Worm (Caenorhabditis elegans) whole organism, mixed stage, embryonic: ENCODE measurements around the gene F36H5.13.
"Not testable (repeated sequence)": the region's sequence is repeated elsewhere in the genome, so short reads cannot be mapped to it uniquely, and the experiment has no call there.

Experiments used
- M03D4.4 ChIP-seq: sonication (generic microtip); optimal IDR thresholded peaks from 2 replicates; lab custom pipeline; 2017; ENCODE audit warnings: mild to moderate bottlenecking, missing genetic modification characterization, missing compliant biosample characterization
- bed-3 ChIP-seq: fragments of 200-800 bp; sonication (Bioruptor generic); optimal IDR thresholded peaks from 3 replicates; lab custom pipeline; 2018; ENCODE audit warnings: mild to moderate bottlenecking, missing genetic modification characterization, moderate library complexity, missing compliant biosample characterization
- blmp-1 ChIP-seq: fragments of 150-350 bp; optimal IDR thresholded peaks from 2 replicates; lab custom pipeline; 2014; ENCODE audit warnings: missing biosample characterization, missing genetic modification characterization
- ceh-83 ChIP-seq: fragments of 200-800 bp; sonication (Bioruptor generic); optimal IDR thresholded peaks from 2 replicates; lab custom pipeline; 2018; ENCODE audit warnings: mild to moderate bottlenecking, missing genetic modification characterization, missing compliant biosample characterization
- cnd-1 ChIP-seq: fragments of 200-800 bp; sonication (Bioruptor generic); optimal IDR thresholded peaks from 2 replicates; lab custom pipeline; 2018; ENCODE audit warnings: mild to moderate bottlenecking, missing genetic modification characterization, missing compliant biosample characterization
- drap-1 ChIP-seq: fragments of 200-800 bp; sonication (Bioruptor generic); optimal IDR thresholded peaks from 3 replicates; lab custom pipeline; 2018; ENCODE audit warnings: mild to moderate bottlenecking, missing genetic modification characterization, missing compliant biosample characterization
- elt-1 ChIP-seq: sonication (generic microtip); optimal IDR thresholded peaks from 2 replicates; lab custom pipeline; 2017; ENCODE audit warnings: missing genetic modification characterization, mild to moderate bottlenecking, missing compliant biosample characterization, antibody characterized with exemption, moderate library complexity, borderline replicate concordance; ENCODE audit not compliant: insufficient read depth
- elt-3 ChIP-seq: fragments of 150-350 bp; optimal IDR thresholded peaks from 2 replicates; lab custom pipeline; 2014; ENCODE audit warnings: missing biosample characterization, missing genetic modification characterization
- flh-1 ChIP-seq: fragments of 200-800 bp; sonication (Bioruptor generic); optimal IDR thresholded peaks from 2 replicates; lab custom pipeline; 2018; ENCODE audit warnings: mild to moderate bottlenecking, missing genetic modification characterization, moderate library complexity, missing compliant biosample characterization
- hlh-1 ChIP-seq: fragments of 150-350 bp; optimal IDR thresholded peaks from 2 replicates; lab custom pipeline; 2014; ENCODE audit warnings: missing biosample characterization, missing genetic modification reagents, missing genetic modification characterization
- lin-13 ChIP-seq: fragments of 150-350 bp; optimal IDR thresholded peaks from 2 replicates; lab custom pipeline; 2014; ENCODE audit warnings: missing biosample characterization, missing genetic modification characterization
- lin-32 ChIP-seq: fragments of 200-800 bp; sonication (Bioruptor generic); optimal IDR thresholded peaks from 2 replicates; lab custom pipeline; 2018; ENCODE audit warnings: mild to moderate bottlenecking, missing genetic modification characterization, missing compliant biosample characterization
- mab-5 ChIP-seq: fragments of 150-350 bp; optimal IDR thresholded peaks from 2 replicates; lab custom pipeline; 2014; ENCODE audit warnings: missing biosample characterization, missing genetic modification characterization
- mep-1 ChIP-seq: fragments of 150-350 bp; optimal IDR thresholded peaks from 2 replicates; lab custom pipeline; 2017; ENCODE audit warnings: missing biosample characterization, missing genetic modification reagents, missing genetic modification characterization, inconsistent platforms
- nhr-12 ChIP-seq: fragments of 150-350 bp; optimal IDR thresholded peaks from 2 replicates; lab custom pipeline; 2014; ENCODE audit warnings: missing biosample characterization, missing genetic modification characterization
- nhr-2 ChIP-seq: fragments of 150-350 bp; optimal IDR thresholded peaks from 2 replicates; lab custom pipeline; 2014; ENCODE audit warnings: missing biosample characterization, missing genetic modification characterization
- nhr-237 ChIP-seq: fragments of 150-350 bp; optimal IDR thresholded peaks from 2 replicates; lab custom pipeline; 2014; ENCODE audit warnings: missing biosample characterization, missing genetic modification characterization
- nhr-28 ChIP-seq: fragments of 150-350 bp; optimal IDR thresholded peaks from 2 replicates; lab custom pipeline; 2014; ENCODE audit warnings: missing biosample characterization, missing genetic modification characterization
- nhr-76 ChIP-seq: sonication (generic microtip); optimal IDR thresholded peaks from 2 replicates; lab custom pipeline; 2017; ENCODE audit warnings: missing biosample characterization, missing genetic modification characterization
- sem-2 ChIP-seq: fragments of 200-800 bp; sonication (Bioruptor generic); optimal IDR thresholded peaks from 2 replicates; lab custom pipeline; 2018; ENCODE audit warnings: mild to moderate bottlenecking, missing genetic modification characterization, missing compliant biosample characterization
- snpc-4 ChIP-seq: fragments of 150-350 bp; optimal IDR thresholded peaks from 2 replicates; lab custom pipeline; 2014; ENCODE audit warnings: missing biosample characterization, missing genetic modification characterization
- sptf-1 ChIP-seq: sonication (generic microtip); optimal IDR thresholded peaks from 2 replicates; lab custom pipeline; 2017; ENCODE audit warnings: mild to moderate bottlenecking, missing genetic modification characterization, moderate library complexity, missing compliant biosample characterization
- unc-120 ChIP-seq: sonication (generic microtip); optimal IDR thresholded peaks from 2 replicates; lab custom pipeline; 2017; ENCODE audit warnings: missing genetic modification characterization, missing compliant biosample characterization; ENCODE audit not compliant: poor library complexity, severe bottlenecking
- unc-39 ChIP-seq: fragments of 150-350 bp; optimal IDR thresholded peaks from 2 replicates; lab custom pipeline; 2014; ENCODE audit warnings: missing biosample characterization, missing genetic modification characterization
- zip-8 ChIP-seq: fragments of 150-350 bp; optimal IDR thresholded peaks from 2 replicates; lab custom pipeline; 2014; ENCODE audit warnings: missing biosample characterization, missing genetic modification characterization
- ztf-11 ChIP-seq: fragments of 150-350 bp; optimal IDR thresholded peaks from 2 replicates; lab custom pipeline; 2014; ENCODE audit warnings: missing biosample characterization, missing genetic modification characterization

Gene F36H5.13

ce11 chrII:1775234-1775633, 24.9 kb upstream of the F36H5.13 start, which contains the start of gene F36H5.14:
TSS of gene F36H5.14 (plus strand) at chrII:1775534.
- not testable (repeated sequence) for TF ChIP-seq nhr-76 (tag; lab: Kevin White, UChicago); nhr-237; nhr-2 (tag; lab: Kevin White, UChicago)

- TF ChIP-seq flh-1 (GFP tag; lab: Kevin White, UChicago) (no peak), lin-32 (no peak), ztf-11 (no peak), nhr-237 (no peak), snpc-4 (tag; lab: Kevin White, UChicago) (no peak), sptf-1 (tag; lab: Kevin White, UChicago) (no peak), drap-1 (GFP tag; lab: Kevin White, UChicago) (no peak), nhr-76 (tag; lab: Kevin White, UChicago) (no peak)
These were observed 21.5 kb upstream of the F36H5.13 start, which contains the start of gene math-3 for ce11 chrII:1771785-1772184. TSS of gene math-3 (plus strand) at chrII:1772085.

- not testable (repeated sequence) for TF ChIP-seq blmp-1 (tag; lab: Kevin White, UChicago); drap-1 (GFP tag; lab: Kevin White, UChicago); hlh-1 (tag; lab: Kevin White, UChicago)
- TF ChIP-seq, all 35 proteins: peak for 0; not testable (repeated sequence) for 35
These were observed 21.0 kb upstream of the F36H5.13 start, which contains the start of gene math-26 for ce11 chrII:1771347-1771746. TSS of gene math-26 (plus strand) at chrII:1771647.

ce11 chrII:1766715-1767114, 16.4 kb upstream of the F36H5.13 start:
- TF ChIP-seq ztf-11 (no peak), unc-39 (tag; lab: Kevin White, UChicago) (no peak), snpc-4 (tag; lab: Kevin White, UChicago) (no peak), elt-1 (tag; lab: Kevin White, UChicago) (no peak), nhr-12 (tag; lab: Kevin White, UChicago) (no peak)
- TF ChIP-seq, all 35 proteins: peak for 0

- TF ChIP-seq elt-3 (tag; lab: Kevin White, UChicago) (no peak), lin-32 (no peak)
- TF ChIP-seq, all 35 proteins: peak for 0
These were observed 12.8 kb upstream of the F36H5.13 start, which contains the start of gene math-28 for ce11 chrII:1763072-1763471. TSS of gene math-28 (plus strand) at chrII:1763372.

ce11 chrII:1761564-1761963, 11.3 kb upstream of the F36H5.13 start, which contains the start of gene F36H5.4:
TSS of gene F36H5.4 (plus strand) at chrII:1761864.
- TF ChIP-seq lin-13 (tag; lab: Kevin White, UChicago), result no peak
- no peak for TF ChIP-seq lin-32

- no peak for TF ChIP-seq mab-5 (tag; lab: Kevin White, UChicago)
- no peak for TF ChIP-seq cnd-1 (tag; lab: Kevin White, UChicago)
- TF ChIP-seq unc-39 (tag; lab: Kevin White, UChicago), result no peak
- TF ChIP-seq mep-1, result no peak
- no peak for TF ChIP-seq nhr-28
- TF ChIP-seq zip-8 (tag; lab: Kevin White, UChicago), result no peak
- TF ChIP-seq ztf-11, result no peak
- no peak for TF ChIP-seq ceh-83 (GFP tag; lab: Kevin White, UChicago)
- no peak for TF ChIP-seq M03D4.4 (tag; lab: Kevin White, UChicago)
- no peak for TF ChIP-seq nhr-12 (tag; lab: Kevin White, UChicago)
- no peak for TF ChIP-seq sem-2
- no peak for TF ChIP-seq unc-120 (tag; lab: Kevin White, UChicago)
- TF ChIP-seq lin-32, result no peak
- no peak for TF ChIP-seq lin-13 (tag; lab: Kevin White, UChicago)
- TF ChIP-seq sptf-1 (tag; lab: Kevin White, UChicago), result no peak
- no peak for TF ChIP-seq nhr-237
- no peak for TF ChIP-seq nhr-76 (tag; lab: Kevin White, UChicago)
- no peak for TF ChIP-seq bed-3 (GFP tag; lab: Kevin White, UChicago)
- TF ChIP-seq snpc-4 (tag; lab: Kevin White, UChicago), result no peak
These were observed 9.3 kb upstream of the F36H5.13 start, which contains the start of gene F36H5.18 for ce11 chrII:1759602-1760001. TSS of gene F36H5.18 (plus strand) at chrII:1759902.
